Fruit fly (Drosophila melanogaster) whole organism, embryonic: ENCODE results near the gene CG15186.
A peak's percentile ranks its signal among the peaks of the same experiment; 100 is the strongest.

Experiments used
- B-H2 ChIP-seq: fragments of 200-800 bp; sonication (Bioruptor generic); optimal IDR thresholded peaks from 2 replicates; lab custom pipeline; 2018; ENCODE audit warnings: missing biosample characterization, mild to moderate bottlenecking, missing genetic modification characterization
- Bgb ChIP-seq: fragments of 200-800 bp; sonication (Bioruptor generic); IDR thresholded peaks from 2 replicates; pipeline ENCODE4 v1.3.6; 2022; ENCODE audit warnings: missing biosample characterization, missing genetic modification characterization; ENCODE audit not compliant: partially characterized antibody
- Bteb2 ChIP-seq: fragments of 200-800 bp; sonication (Bioruptor generic); optimal IDR thresholded peaks from 2 replicates; lab custom pipeline; 2016; ENCODE audit warnings: missing biosample characterization, missing genetic modification characterization
- CG10209 ChIP-seq: fragments of 200-800 bp; sonication (Bioruptor generic); optimal IDR thresholded peaks from 3 replicates; lab custom pipeline; 2017; ENCODE audit warnings: missing biosample characterization, mild to moderate bottlenecking, missing genetic modification characterization, missing genetic modification reagents
- CG10979 ChIP-seq: fragments of 200-800 bp; sonication (Bioruptor generic); optimal IDR thresholded peaks from 2 replicates; lab custom pipeline; 2018; ENCODE audit warnings: missing biosample characterization, mild to moderate bottlenecking, missing genetic modification characterization, moderate library complexity
- CG12299 ChIP-seq: fragments of 200-800 bp; sonication (Bioruptor generic); optimal IDR thresholded peaks from 2 replicates; lab custom pipeline; 2018; ENCODE audit warnings: missing biosample characterization, mild to moderate bottlenecking, missing genetic modification characterization
- CG13775 ChIP-seq: fragments of 200-800 bp; sonication (Bioruptor generic); optimal IDR thresholded peaks from 3 replicates; lab custom pipeline; 2017; ENCODE audit warnings: missing biosample characterization, mild to moderate bottlenecking, missing genetic modification characterization
- CG14965 ChIP-seq: fragments of 200-800 bp; sonication (Bioruptor generic); optimal IDR thresholded peaks from 2 replicates; lab custom pipeline; 2016; ENCODE audit warnings: missing biosample characterization, missing genetic modification characterization, borderline replicate concordance
- CG15269 ChIP-seq: fragments of 200-800 bp; sonication (Bioruptor generic); optimal IDR thresholded peaks from 2 replicates; lab custom pipeline; 2018; ENCODE audit warnings: missing biosample characterization, mild to moderate bottlenecking, missing genetic modification characterization, moderate library complexity
- CG17359 ChIP-seq: fragments of 200-800 bp; sonication (Bioruptor generic); optimal IDR thresholded peaks from 3 replicates; lab custom pipeline; 2018; ENCODE audit warnings: missing biosample characterization, mild to moderate bottlenecking, missing genetic modification characterization, moderate library complexity
- CG17612 ChIP-seq: fragments of 200-800 bp; sonication (Bioruptor generic); IDR thresholded peaks from 2 replicates; pipeline ENCODE4 v1.3.6; 2022; ENCODE audit warnings: missing biosample characterization, missing genetic modification characterization
- CG17802 ChIP-seq: fragments of 200-800 bp; sonication (Bioruptor generic); optimal IDR thresholded peaks from 2 replicates; lab custom pipeline; 2018; ENCODE audit warnings: missing biosample characterization, mild to moderate bottlenecking, missing genetic modification characterization, moderate library complexity
- CG18476 ChIP-seq: fragments of 200-800 bp; sonication (Bioruptor generic); optimal IDR thresholded peaks from 2 replicates; lab custom pipeline; 2016; ENCODE audit warnings: missing biosample characterization, mild to moderate bottlenecking, missing genetic modification characterization
- CG3726 ChIP-seq: fragments of 200-800 bp; sonication (Bioruptor generic); IDR thresholded peaks from 3 replicates; pipeline ENCODE4, ENCODE4 v1.3.6; 2022; ENCODE audit warnings: missing biosample characterization, missing genetic modification characterization
- CG4360 ChIP-seq: fragments of 200-800 bp; sonication (Bioruptor generic); IDR thresholded peaks from 2 replicates; pipeline ENCODE4 v1.3.6; 2022; ENCODE audit warnings: missing biosample characterization, missing genetic modification characterization
- CG4404 ChIP-seq: fragments of 200-800 bp; sonication (Bioruptor generic); IDR thresholded peaks from 2 replicates; pipeline ENCODE4 v1.3.6; 2022; ENCODE audit warnings: missing biosample characterization, missing genetic modification characterization
- CG7786 ChIP-seq: fragments of 200-800 bp; sonication (Bioruptor generic); optimal IDR thresholded peaks from 2 replicates; lab custom pipeline; 2016; ENCODE audit warnings: missing biosample characterization, missing genetic modification characterization
- CG7987 ChIP-seq: fragments of 200-800 bp; sonication (Bioruptor generic); optimal IDR thresholded peaks from 2 replicates; lab custom pipeline; 2018; ENCODE audit warnings: missing biosample characterization, mild to moderate bottlenecking, missing genetic modification characterization, moderate library complexity
- CG8924 ChIP-seq: fragments of 200-800 bp; optimal IDR thresholded peaks from 3 replicates; lab custom pipeline; 2019; ENCODE audit warnings: missing biosample characterization, mild to moderate bottlenecking, missing genetic modification characterization, moderate library complexity
- CG9215 ChIP-seq: fragments of 200-800 bp; sonication (Bioruptor generic); IDR thresholded peaks from 2 replicates; pipeline ENCODE4 v1.3.6; 2022; ENCODE audit warnings: missing biosample characterization, missing genetic modification characterization
- Camta ChIP-seq: fragments of 200-800 bp; sonication (Bioruptor generic); optimal IDR thresholded peaks from 2 replicates; lab custom pipeline; 2016; ENCODE audit warnings: missing biosample characterization, missing genetic modification characterization
- Fer1 ChIP-seq: fragments of 200-800 bp; sonication (Bioruptor generic); optimal IDR thresholded peaks from 2 replicates; lab custom pipeline; 2017; ENCODE audit warnings: missing biosample characterization, mild to moderate bottlenecking, missing genetic modification characterization
- H2.0 ChIP-seq: fragments of 200-800 bp; sonication (Bioruptor generic); IDR thresholded peaks from 2 replicates; pipeline ENCODE4 v1.3.6; 2022; ENCODE audit warnings: missing biosample characterization, missing genetic modification characterization
- MESR4 ChIP-seq: fragments of 200-800 bp; sonication (Bioruptor generic); optimal IDR thresholded peaks from 2 replicates; lab custom pipeline; 2018; ENCODE audit warnings: missing biosample characterization, mild to moderate bottlenecking, missing genetic modification characterization, moderate library complexity
- Mad ChIP-seq: fragments of 200-800 bp; sonication (Bioruptor generic); optimal IDR thresholded peaks from 2 replicates; lab custom pipeline; 2016; ENCODE audit warnings: missing biosample characterization, missing genetic modification characterization
- Oli ChIP-seq: fragments of 200-800 bp; sonication (Bioruptor generic); optimal IDR thresholded peaks from 2 replicates; lab custom pipeline; 2018; ENCODE audit warnings: missing biosample characterization, mild to moderate bottlenecking, missing genetic modification characterization, moderate library complexity
- Sry-β ChIP-seq: fragments of 200-800 bp; sonication (Bioruptor generic); optimal IDR thresholded peaks from 2 replicates; lab custom pipeline; 2018; ENCODE audit warnings: missing biosample characterization, mild to moderate bottlenecking, missing genetic modification characterization, moderate library complexity
- Sry-δ ChIP-seq: fragments of 200-800 bp; sonication (Bioruptor generic); optimal IDR thresholded peaks from 2 replicates; lab custom pipeline; 2016; ENCODE audit warnings: missing biosample characterization, missing genetic modification characterization
- Taf1 ChIP-seq: fragments of 200-800 bp; sonication (Bioruptor generic); IDR thresholded peaks from 2 replicates; pipeline ENCODE4 v1.3.6; 2022; ENCODE audit warnings: missing biosample characterization, missing genetic modification characterization
- YL-1 ChIP-seq: fragments of 200-800 bp; sonication (Bioruptor generic); optimal IDR thresholded peaks from 3 replicates; lab custom pipeline; 2017; ENCODE audit warnings: missing biosample characterization, mild to moderate bottlenecking, missing genetic modification characterization
- al ChIP-seq: fragments of 200-800 bp; sonication (Bioruptor generic); IDR thresholded peaks from 2 replicates; pipeline ENCODE4 v1.3.6; 2022; ENCODE audit warnings: missing biosample characterization, missing genetic modification characterization
- bigmax ChIP-seq: fragments of 200-800 bp; sonication (Bioruptor generic); optimal IDR thresholded peaks from 2 replicates; lab custom pipeline; 2018; ENCODE audit warnings: missing biosample characterization, mild to moderate bottlenecking, missing genetic modification characterization
- cg ChIP-seq: fragments of 200-800 bp; sonication (Bioruptor generic); optimal IDR thresholded peaks from 3 replicates; lab custom pipeline; 2019; ENCODE audit warnings: missing biosample characterization, mild to moderate bottlenecking, missing genetic modification characterization, moderate library complexity
- chn ChIP-seq: fragments of 200-800 bp; sonication (Bioruptor generic); optimal IDR thresholded peaks from 2 replicates; lab custom pipeline; 2016; ENCODE audit warnings: missing biosample characterization, missing genetic modification characterization
- ci ChIP-seq: fragments of 200-800 bp; sonication (Bioruptor generic); IDR thresholded peaks from 3 replicates; pipeline ENCODE4 v1.3.6; 2022; ENCODE audit warnings: missing biosample characterization, missing genetic modification characterization
- dm ChIP-seq: fragments of 200-800 bp; sonication (Bioruptor generic); optimal IDR thresholded peaks from 3 replicates; lab custom pipeline; 2016; ENCODE audit warnings: missing biosample characterization, missing genetic modification characterization
- ewg ChIP-seq: fragments of 200-800 bp; sonication (Bioruptor generic); optimal IDR thresholded peaks from 3 replicates; lab custom pipeline; 2017; ENCODE audit warnings: mild to moderate bottlenecking, missing biosample characterization, missing genetic modification reagents, missing genetic modification characterization
- fru ChIP-seq: fragments of >200 bp; optimal IDR thresholded peaks from 2 replicates; lab custom pipeline; 2017
- gro ChIP-seq: fragments of 200-800 bp; sonication (Bioruptor generic); optimal IDR thresholded peaks from 2 replicates; lab custom pipeline; 2016; ENCODE audit warnings: missing biosample characterization, missing genetic modification characterization
- hkb ChIP-seq, 2 experiments: fragments of 200-800 bp in 1 of 2; fragments of >200 bp in 1 of 2; sonication (Bioruptor generic) in 1 of 2; IDR thresholded peaks in 1 of 2; optimal IDR thresholded peaks in 1 of 2; 2 replicates each; pipeline versions ENCODE4 v1.3.6 to Lab custom; 2017 to 2022; ENCODE audit warnings: missing biosample characterization in 1 of 2, missing genetic modification characterization in 1 of 2
- lbe ChIP-seq: fragments of 200-800 bp; sonication (Bioruptor generic); optimal IDR thresholded peaks from 2 replicates; lab custom pipeline; 2016; ENCODE audit warnings: missing biosample characterization, mild to moderate bottlenecking, missing genetic modification characterization
- lilli ChIP-seq: fragments of 200-800 bp; sonication (Bioruptor generic); optimal IDR thresholded peaks from 3 replicates; lab custom pipeline; 2016; ENCODE audit warnings: missing biosample characterization, missing genetic modification characterization
- lola ChIP-seq, 3 experiments: fragments of >200 bp in 2 of 3; fragments of 200-800 bp in 1 of 3; sonication (Bioruptor generic) in 1 of 3; optimal IDR thresholded peaks; 2 replicates each; lab custom pipeline; 2017 to 2019; ENCODE audit warnings: missing biosample characterization in 3 of 3, missing genetic modification characterization in 3 of 3, mild to moderate bottlenecking in 1 of 3, moderate library complexity in 1 of 3
- maf-S ChIP-seq: fragments of 200-800 bp; sonication (Bioruptor generic); optimal IDR thresholded peaks from 2 replicates; lab custom pipeline; 2016; ENCODE audit warnings: missing biosample characterization, missing genetic modification characterization
- nom ChIP-seq: fragments of 200-800 bp; sonication (Bioruptor generic); optimal IDR thresholded peaks from 2 replicates; lab custom pipeline; 2017; ENCODE audit warnings: missing biosample characterization, missing genetic modification characterization, mild to moderate bottlenecking, moderate library complexity, missing genetic modification reagents
- phol ChIP-seq: fragments of 200-800 bp; sonication (Bioruptor generic); optimal IDR thresholded peaks from 3 replicates; lab custom pipeline; 2018; ENCODE audit warnings: missing biosample characterization, mild to moderate bottlenecking, missing genetic modification characterization, moderate library complexity
- psq ChIP-seq: fragments of 200-800 bp; sonication (Bioruptor generic); optimal IDR thresholded peaks from 2 replicates; lab custom pipeline; 2017; ENCODE audit warnings: missing biosample characterization, missing genetic modification characterization
- ro ChIP-seq: fragments of 200-800 bp; sonication (Bioruptor generic); IDR thresholded peaks from 2 replicates; pipeline ENCODE4 v1.3.6; 2022; ENCODE audit warnings: missing biosample characterization, missing genetic modification characterization
- row ChIP-seq: fragments of 200-800 bp; sonication (Bioruptor generic); IDR thresholded peaks from 3 replicates; pipeline ENCODE4 v1.3.6; 2022; ENCODE audit warnings: missing biosample characterization, missing genetic modification characterization
- ssp ChIP-seq: fragments of 200-800 bp; sonication (Bioruptor generic); IDR thresholded peaks from 2 replicates; pipeline ENCODE4 v1.3.6; 2022; ENCODE audit warnings: missing biosample characterization, missing genetic modification characterization
- zfh2 ChIP-seq: fragments of 200-800 bp; sonication (Bioruptor generic); optimal IDR thresholded peaks from 2 replicates; lab custom pipeline; 2016; ENCODE audit warnings: missing biosample characterization, missing genetic modification characterization

Gene CG15186

DNA sequence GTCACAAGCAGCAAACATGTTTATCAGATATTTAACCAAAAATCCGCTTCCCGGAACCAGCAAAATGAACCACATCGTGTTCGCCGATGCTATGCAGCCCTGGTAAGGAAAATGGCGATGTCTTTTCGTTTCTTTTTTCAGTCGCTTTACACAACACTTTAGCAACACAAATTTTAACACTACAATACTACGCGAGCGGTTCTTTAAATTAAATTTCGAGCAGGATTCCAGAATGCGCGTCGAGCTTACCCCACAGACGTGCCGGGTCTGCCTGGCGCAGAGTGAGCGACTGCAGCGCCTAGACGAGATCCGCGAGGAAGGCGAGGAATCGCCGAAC lies 21.1 kb upstream of the CG15186 start, which contains the start of gene Zif (continued):
- TF ChIP-seq H2.0 (GFP tag; lab: Robert Waterston, UW) (peak; percentile 50), zfh2 (GFP tag; lab: Kevin White, UChicago) (peak; percentile 83), fru (no peak), Bteb2 (GFP tag; lab: Kevin White, UChicago) (peak; percentile 30), CG4404 (GFP tag; lab: Robert Waterston, UW) (peak; percentile 45; the same call in 1 of the 2 replicates), bigmax (GFP tag; lab: Kevin White, UChicago) (peak; percentile 21), CG14965 (no peak), row (peak; percentile 82), B-H2 (GFP tag; lab: Kevin White, UChicago) (peak; percentile 41), lilli (peak; percentile 63), ewg (GFP tag; lab: Kevin White, UChicago) (no peak), lbe (GFP tag; lab: Kevin White, UChicago) (no peak), CG8924 (tag; lab: Kevin White, UChicago) (no peak), dm (peak; percentile 20), nom (GFP tag; lab: Kevin White, UChicago) (no peak), Oli (no peak), CG18476 (no peak), chn (GFP tag; lab: Kevin White, UChicago) (peak; percentile 2), CG17802 (tag; lab: Kevin White, UChicago) (peak; percentile 31), CG10979 (tag; lab: Kevin White, UChicago) (no peak), al (GFP tag; lab: Robert Waterston, UW) (peak; percentile 35; the same call in 1 of the 2 replicates), gro (GFP tag; lab: Kevin White, UChicago) (peak; percentile 28), lola (GFP tag; optimal IDR thresholded peaks at IDR 0.05; lab: Kevin White, UChicago) (no peak), cg (GFP tag; lab: Kevin White, UChicago) (no peak), ssp (GFP tag; lab: Robert Waterston, UW) (peak; percentile 24; the same call in 1 of the 2 replicates), CG10209 (GFP tag; lab: Kevin White, UChicago) (peak; percentile 19), Sry-β (GFP tag; lab: Kevin White, UChicago) (no peak), ci (GFP tag; lab: Robert Waterston, UW) (peak; percentile 86), Camta (GFP tag; lab: Kevin White, UChicago) (peak; percentile 24), Bgb (no peak), CG12299 (tag; lab: Kevin White, UChicago) (no peak), hkb (optimal IDR thresholded peaks at IDR 0.05; lab: Kevin White, UChicago) (no peak), hkb (GFP tag; IDR thresholded peaks at IDR 0.05; lab: Robert Waterston, UW) (0 out of 2 replicates have a peak, but pooled peaks have one; percentile 36), CG7786 (GFP tag; lab: Kevin White, UChicago) (peak; percentile 54), CG7987 (GFP tag; lab: Kevin White, UChicago) (peak; percentile 45), CG3726 (GFP tag; lab: Robert Waterston, UW) (no peak), Taf1 (GFP tag; lab: Robert Waterston, UW) (no peak), Sry-δ (GFP tag; lab: Kevin White, UChicago) (peak; percentile 45), YL-1 (peak; percentile 64), psq (GFP tag; lab: Kevin White, UChicago) (no peak), CG13775 (peak; percentile 12), CG17612 (GFP tag; lab: Robert Waterston, UW) (no peak), MESR4 (GFP tag; lab: Kevin White, UChicago) (peak; percentile 86), ro (GFP tag; lab: Robert Waterston, UW) (no peak), CG4360 (GFP tag; lab: Robert Waterston, UW) (no peak), CG15269 (tag; lab: Kevin White, UChicago) (no peak), CG17359 (tag; lab: Kevin White, UChicago) (peak; percentile 41), Fer1 (GFP tag; lab: Kevin White, UChicago) (peak; percentile 39), CG9215 (GFP tag; lab: Robert Waterston, UW) (peak; percentile 28; the same call in 1 of the 2 replicates), Mad (GFP tag; lab: Kevin White, UChicago) (no peak), phol (tag; lab: Kevin White, UChicago) (peak; percentile 99), maf-S (GFP tag; lab: Kevin White, UChicago) (peak; percentile 65)
